Worm (Caenorhabditis elegans): Measurements from ENCODE around the gene C44C10.10.

C44C10.10 gene

DNA sequence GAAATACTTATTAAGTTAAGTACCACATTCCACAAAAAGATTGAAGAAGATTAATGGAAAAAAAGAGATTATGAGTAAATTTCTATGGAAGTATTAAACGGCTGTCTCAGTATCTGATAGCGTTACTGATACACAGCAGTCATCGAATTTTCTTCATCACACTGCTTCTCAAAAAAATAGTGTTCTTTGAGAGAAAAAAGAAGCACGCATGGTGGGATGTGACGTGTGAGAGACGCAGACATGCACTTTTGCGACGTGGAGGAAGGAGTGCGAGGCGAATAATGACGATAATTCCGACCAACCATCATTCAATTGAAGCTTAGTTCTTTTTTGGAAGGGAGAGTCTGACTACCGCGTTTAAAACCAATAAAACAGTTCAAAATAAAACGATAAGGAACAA is 20.1 kb downstream of the C44C10.10 start, which contains the start of gene C44C10.11 (continued):
- no peak for TF ChIP-seq lin-13 (GFP tag; optimal IDR thresholded peaks at IDR 0.05)
- TF ChIP-seq madf-5 (GFP tag; IDR thresholded peaks at IDR 0.05): no peak
- TF ChIP-seq pha-4 (GFP tag; IDR thresholded peaks at IDR 0.05): no peak
- TF ChIP-seq pha-4 (tag; optimal IDR thresholded peaks at IDR 0.05): no peak
- TF ChIP-seq nhr-102 (tag; optimal IDR thresholded peaks at IDR 0.05): no peak
- TF ChIP-seq mep-1 (tag; optimal IDR thresholded peaks at IDR 0.05): no peak
- no peak for TF ChIP-seq rbr-2 (tag; optimal IDR thresholded peaks at IDR 0.05)
- peak; percentile 69 for TF ChIP-seq pqm-1 (tag; optimal IDR thresholded peaks at IDR 0.05)
- peak; percentile 96 for TF ChIP-seq dmd-6 (GFP tag; IDR thresholded peaks at IDR 0.05)
- TF ChIP-seq spr-1 (tag; optimal IDR thresholded peaks at IDR 0.05): no peak
- no peak for TF ChIP-seq daf-8 (GFP tag; IDR thresholded peaks at IDR 0.05)
- no peak for TF ChIP-seq nhr-237 (tag; optimal IDR thresholded peaks at IDR 0.05)
- TF ChIP-seq mxl-3 (GFP tag; optimal IDR thresholded peaks at IDR 0.05): peak; percentile 95
- TF ChIP-seq vab-7 (GFP tag; IDR thresholded peaks at IDR 0.05): no peak
- TF ChIP-seq Y5F2A.4 (GFP tag; optimal IDR thresholded peaks at IDR 0.05): no peak
- no peak for TF ChIP-seq unc-39 (tag; optimal IDR thresholded peaks at IDR 0.05)
- TF ChIP-seq dmd-8 (GFP tag; IDR thresholded peaks at IDR 0.05): no peak
- peak in 1 of 2 experiments; percentile 60 for TF ChIP-seq unc-62 (GFP tag; optimal IDR thresholded peaks at IDR 0.05 in 1 of 2)
- no peak for TF ChIP-seq unc-62 (tag; optimal IDR thresholded peaks at IDR 0.05)
- no peak for TF ChIP-seq arid-1 (GFP tag; conservative IDR thresholded peaks at IDR 0.05)
- TF ChIP-seq lin-1 (GFP tag; IDR thresholded peaks at IDR 0.05): no peak
- no peak for TF ChIP-seq daf-16 (GFP tag; optimal IDR thresholded peaks at IDR 0.05)
- peak; percentile 46 for TF ChIP-seq daf-16 (tag; optimal IDR thresholded peaks at IDR 0.05)
- no peak for TF ChIP-seq F49E8.2 (tag; optimal IDR thresholded peaks at IDR 0.05; ENCODE audit: borderline replicate concordance)
- TF ChIP-seq Y75B8A.6 (GFP tag; IDR thresholded peaks at IDR 0.05): no peak
- TF ChIP-seq madf-9 (GFP tag; conservative IDR thresholded peaks at IDR 0.05): no peak
- TF ChIP-seq ctbp-1 (GFP tag; IDR thresholded peaks at IDR 0.05): no peak
- TF ChIP-seq ZK337.2 (GFP tag; IDR thresholded peaks at IDR 0.05): no peak
- no peak for TF ChIP-seq egl-27 (tag; optimal IDR thresholded peaks at IDR 0.05)
- TF ChIP-seq D1046.2 (GFP tag; IDR thresholded peaks at IDR 0.05): no peak
- peak; percentile 81 for TF ChIP-seq hlh-11 (tag; optimal IDR thresholded peaks at IDR 0.05)
- no peak for TF ChIP-seq zip-2 (tag; optimal IDR thresholded peaks at IDR 0.05)
- no peak for TF ChIP-seq attf-4 (tag; optimal IDR thresholded peaks at IDR 0.05)
- no peak for TF ChIP-seq gei-8 (GFP tag; optimal IDR thresholded peaks at IDR 0.05)
- no peak for TF ChIP-seq unc-130 (GFP tag; optimal IDR thresholded peaks at IDR 0.05)
- TF ChIP-seq daf-12 (tag; optimal IDR thresholded peaks at IDR 0.05): no peak
- TF ChIP-seq egl-43 (GFP tag; IDR thresholded peaks at IDR 0.05): no peak
- no peak for TF ChIP-seq duxl-1 (tag; optimal IDR thresholded peaks at IDR 0.05; ENCODE audit: poor library complexity)
- TF ChIP-seq nhr-48 (tag; optimal IDR thresholded peaks at IDR 0.05): peak; percentile 73
- TF ChIP-seq ceh-44 (GFP tag; IDR thresholded peaks at IDR 0.05): no peak
- TF ChIP-seq sdz-12 (GFP tag; optimal IDR thresholded peaks at IDR 0.05): no peak
- TF ChIP-seq ZK546.5 (tag; optimal IDR thresholded peaks at IDR 0.05): no peak
- peak; percentile 18 for TF ChIP-seq jun-1 (tag; optimal IDR thresholded peaks at IDR 0.05)
- no peak for TF ChIP-seq set-16 (GFP tag; IDR thresholded peaks at IDR 0.05)
- TF ChIP-seq dmd-9 (GFP tag; IDR thresholded peaks at IDR 0.05): no peak
- no peak for TF ChIP-seq F44E2.7 (GFP tag; IDR thresholded peaks at IDR 0.05)
- no peak for TF ChIP-seq php-3 (GFP tag; IDR thresholded peaks at IDR 0.05)
- TF ChIP-seq nhr-41 (GFP tag; IDR thresholded peaks at IDR 0.05): 0 out of 2 replicates have a peak, but pooled peaks have one; percentile 46
- TF ChIP-seq fkh-10 (GFP tag; optimal IDR thresholded peaks at IDR 0.05): no peak
- no peak for TF ChIP-seq lsy-2 (tag; optimal IDR thresholded peaks at IDR 0.05)
- TF ChIP-seq nhr-42 (GFP tag; IDR thresholded peaks at IDR 0.05): no peak
- TF ChIP-seq nhr-28 (tag; optimal IDR thresholded peaks at IDR 0.05): peak; percentile 87
- peak in 1 of 2 experiments; percentile 87 for TF ChIP-seq mdl-1 (tag; optimal IDR thresholded peaks at IDR 0.05)
